Worm (Caenorhabditis elegans) whole organism, L3 larva: Measurements from ENCODE around the gene faah-2.
A peak's percentile ranks its signal among the peaks of the same experiment; 100 is the strongest.

Experiments used
- daf-12 ChIP-seq: fragments of 150-350 bp; optimal IDR thresholded peaks from 2 replicates; lab custom pipeline; 2014; ENCODE audit warnings: missing biosample characterization, missing genetic modification reagents, missing genetic modification characterization
- egl-5 ChIP-seq: fragments of 150-350 bp; optimal IDR thresholded peaks from 2 replicates; lab custom pipeline; 2017; ENCODE audit warnings: missing biosample characterization, missing genetic modification reagents, missing genetic modification characterization, inconsistent platforms
- elt-1 ChIP-seq: fragments of 150-350 bp; optimal IDR thresholded peaks from 2 replicates; lab custom pipeline; 2014; ENCODE audit warnings: missing biosample characterization, missing genetic modification characterization
- elt-3 ChIP-seq, 3 experiments: fragments of 150-350 bp in 1 of 3; sonication (generic microtip) in 2 of 3; optimal IDR thresholded peaks; 2 replicates in 2 of 3; 4 replicates in 1 of 3; lab custom pipeline; 2014 to 2017; ENCODE audit warnings: missing biosample characterization in 3 of 3, missing genetic modification characterization in 3 of 3
- fkh-10 ChIP-seq: sonication (generic microtip); optimal IDR thresholded peaks from 2 replicates; lab custom pipeline; 2017; ENCODE audit warnings: missing biosample characterization, missing genetic modification reagents, missing genetic modification characterization
- nhr-11 ChIP-seq: fragments of 150-350 bp; optimal IDR thresholded peaks from 2 replicates; lab custom pipeline; 2014; ENCODE audit warnings: missing biosample characterization, missing genetic modification characterization
- nhr-12 ChIP-seq: fragments of 150-350 bp; optimal IDR thresholded peaks from 2 replicates; lab custom pipeline; 2014; ENCODE audit warnings: missing biosample characterization, missing genetic modification characterization
- pqm-1 ChIP-seq: fragments of 150-350 bp; optimal IDR thresholded peaks from 2 replicates; lab custom pipeline; 2017; ENCODE audit warnings: missing biosample characterization, missing genetic modification characterization, inconsistent platforms
- skn-1 ChIP-seq: fragments of 150-350 bp; optimal IDR thresholded peaks from 2 replicates; lab custom pipeline; 2014; ENCODE audit warnings: missing biosample characterization, missing genetic modification characterization
- snpc-4 ChIP-seq: fragments of 150-350 bp; optimal IDR thresholded peaks from 2 replicates; lab custom pipeline; 2014; ENCODE audit warnings: missing biosample characterization, missing genetic modification characterization
- unc-62 ChIP-seq: fragments of 150-350 bp; sonication (generic microtip); optimal IDR thresholded peaks from 4 replicates; lab custom pipeline; 2014; ENCODE audit warnings: missing biosample characterization, missing genetic modification reagents, missing genetic modification characterization
- zag-1 ChIP-seq: fragments of 150-350 bp; optimal IDR thresholded peaks from 2 replicates; lab custom pipeline; 2014; ENCODE audit warnings: missing biosample characterization, missing genetic modification characterization
- ztf-11 ChIP-seq: fragments of 150-350 bp; optimal IDR thresholded peaks from 2 replicates; lab custom pipeline; 2014; ENCODE audit warnings: missing biosample characterization, missing genetic modification characterization

DNA sequence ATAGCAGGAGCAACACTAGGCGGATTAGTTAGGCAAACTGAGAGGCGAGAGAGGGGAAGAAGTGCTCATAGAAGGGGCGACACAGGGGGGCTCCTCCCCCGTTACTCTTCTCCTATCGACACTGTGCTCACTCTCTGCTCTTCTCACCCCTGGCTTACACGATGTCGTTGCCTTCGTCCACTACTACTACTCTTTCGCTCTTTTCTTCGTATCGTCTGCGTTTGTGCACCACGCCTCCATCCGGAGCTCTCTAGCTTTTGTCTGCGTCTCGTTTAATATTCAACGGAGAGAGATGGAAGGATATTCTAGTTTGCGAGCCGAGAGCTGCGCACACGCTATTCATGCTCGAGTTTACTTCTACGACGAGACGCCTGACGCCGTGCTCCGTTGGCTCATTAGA lies 31.1 kb downstream of the faah-2 start:
- TF ChIP-seq snpc-4 (peak; percentile 17), pqm-1 (tag; lab: Kevin White, UChicago) (no peak), daf-12 (tag; lab: Kevin White, UChicago) (no peak), elt-1 (tag; lab: Kevin White, UChicago) (no peak), elt-3 (tag; optimal IDR thresholded peaks at IDR 0.05; lab: Kevin White, UChicago) (no peak), fkh-10 (GFP tag; lab: Kevin White, UChicago) (peak; percentile 68), zag-1 (tag; lab: Kevin White, UChicago) (no peak), ztf-11 (no peak), nhr-11 (tag; lab: Kevin White, UChicago) (peak; percentile 28), skn-1 (tag; lab: Kevin White, UChicago) (no peak), egl-5 (tag; lab: Kevin White, UChicago) (no peak), nhr-12 (tag; lab: Kevin White, UChicago) (no peak), unc-62 (no peak)
